Worm (Caenorhabditis elegans) whole organism, late embryonic: ENCODE data around the gene T20G5.9.

ENCODE experiments used
- ceh-9 ChIP-seq: sonication (generic microtip); optimal IDR thresholded peaks from 2 replicates; lab custom pipeline; 2016; ENCODE audit warnings: mild to moderate bottlenecking, missing genetic modification characterization, inconsistent platforms, missing compliant biosample characterization
- lin-11 ChIP-seq: fragments of 200-800 bp; sonication (Bioruptor generic); optimal IDR thresholded peaks from 2 replicates; lab custom pipeline; 2018; ENCODE audit warnings: mild to moderate bottlenecking, missing genetic modification characterization, missing compliant biosample characterization
- pha-2 ChIP-seq: sonication (generic microtip); optimal IDR thresholded peaks from 2 replicates; lab custom pipeline; 2017; ENCODE audit warnings: mild to moderate bottlenecking, missing genetic modification characterization, missing compliant biosample characterization
- unc-86 ChIP-seq: sonication (generic microtip); optimal IDR thresholded peaks from 2 replicates; lab custom pipeline; 2016; ENCODE audit warnings: missing genetic modification characterization, missing compliant biosample characterization

DNA sequence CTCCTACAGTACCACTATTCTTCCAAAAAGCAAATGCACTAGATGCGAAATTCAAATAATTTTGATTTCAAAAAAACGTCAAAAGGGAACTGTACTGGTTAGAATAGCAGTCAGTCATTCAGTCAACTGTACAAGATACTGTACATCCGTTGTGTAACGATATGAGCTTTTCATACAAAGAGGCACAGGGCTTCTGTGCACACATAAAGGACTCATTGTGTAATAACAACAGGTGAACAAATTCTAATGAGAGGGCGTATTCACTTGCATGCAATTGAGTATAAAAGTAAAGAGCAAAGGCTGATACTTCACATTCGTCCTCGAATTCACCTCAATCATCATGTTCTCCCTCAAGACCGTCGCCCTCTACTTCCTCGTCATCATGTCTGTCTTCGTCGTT lies 12.2 kb upstream of the T20G5.9 start, which contains the start of gene dod-6:
- TF ChIP-seq unc-86 (tag; lab: Kevin White, UChicago) (no peak), lin-11 (tag; lab: Kevin White, UChicago) (no peak), ceh-9 (tag; lab: Kevin White, UChicago) (no peak), pha-2 (no peak)
